Fruit fly (Drosophila melanogaster) whole organism, embryonic: ENCODE data around the gene CG6465.

Experiments
- ATbp ChIP-seq: fragments of 200-800 bp; sonication (Bioruptor generic); optimal IDR thresholded peaks from 2 replicates; lab custom pipeline; 2017; ENCODE audit warnings: missing biosample characterization, mild to moderate bottlenecking, missing genetic modification characterization, missing genetic modification reagents
- Awh ChIP-seq: fragments of 200-800 bp; sonication (Bioruptor generic); IDR thresholded peaks from 2 replicates; pipeline ENCODE4, ENCODE4 v1.3.6; 2022; ENCODE audit warnings: missing biosample characterization, missing genetic modification characterization
- CG10431 ChIP-seq: fragments of 200-800 bp; sonication (Bioruptor generic); optimal IDR thresholded peaks from 3 replicates; lab custom pipeline; 2018; ENCODE audit warnings: missing biosample characterization, mild to moderate bottlenecking, missing genetic modification characterization
- CG10543 ChIP-seq: fragments of 200-800 bp; sonication (Bioruptor generic); optimal IDR thresholded peaks from 3 replicates; lab custom pipeline; 2017; ENCODE audit warnings: missing biosample characterization, mild to moderate bottlenecking, missing genetic modification characterization, moderate library complexity
- CG10959 ChIP-seq: fragments of 200-800 bp; sonication (Bioruptor generic); IDR thresholded peaks from 2 replicates; pipeline ENCODE4 v1.3.6; 2022; ENCODE audit warnings: missing biosample characterization, missing genetic modification characterization
- CG12391 ChIP-seq: fragments of 200-800 bp; sonication (Bioruptor generic); optimal IDR thresholded peaks from 3 replicates; lab custom pipeline; 2018; ENCODE audit warnings: missing biosample characterization, mild to moderate bottlenecking, missing genetic modification characterization, moderate library complexity
- CG13624 ChIP-seq: fragments of 200-800 bp; sonication (Bioruptor generic); optimal IDR thresholded peaks from 2 replicates; lab custom pipeline; 2016; ENCODE audit warnings: missing biosample characterization, missing genetic modification characterization
- CG13894 ChIP-seq: fragments of 200-800 bp; sonication (Bioruptor generic); optimal IDR thresholded peaks from 3 replicates; lab custom pipeline; 2018; ENCODE audit warnings: missing biosample characterization, mild to moderate bottlenecking, missing genetic modification characterization, moderate library complexity
- CG15479 ChIP-seq: fragments of 200-800 bp; sonication (Bioruptor generic); optimal IDR thresholded peaks from 3 replicates; lab custom pipeline; 2019; ENCODE audit warnings: missing biosample characterization, mild to moderate bottlenecking, missing genetic modification characterization, moderate library complexity
- CG16779 ChIP-seq: fragments of 200-800 bp; sonication (Bioruptor generic); IDR thresholded peaks from 2 replicates; pipeline ENCODE4 v1.3.6; 2022; ENCODE audit warnings: missing biosample characterization, missing genetic modification characterization
- CG17385 ChIP-seq: fragments of 200-800 bp; sonication (Bioruptor generic); optimal IDR thresholded peaks from 3 replicates; lab custom pipeline; 2018; ENCODE audit warnings: missing biosample characterization, mild to moderate bottlenecking, missing genetic modification characterization
- CG30403 ChIP-seq: fragments of 200-800 bp; sonication (Bioruptor generic); optimal IDR thresholded peaks from 3 replicates; lab custom pipeline; 2016; ENCODE audit warnings: missing biosample characterization, missing genetic modification characterization
- CG4282 ChIP-seq: fragments of 200-800 bp; sonication (Bioruptor generic); optimal IDR thresholded peaks from 2 replicates; lab custom pipeline; 2016; ENCODE audit warnings: missing biosample characterization, missing genetic modification characterization
- CG5245 ChIP-seq: fragments of 200-800 bp; sonication (Bioruptor generic); optimal IDR thresholded peaks from 3 replicates; lab custom pipeline; 2016; ENCODE audit warnings: missing biosample characterization, missing genetic modification characterization
- CG6654 ChIP-seq: fragments of 200-800 bp; sonication (Bioruptor generic); optimal IDR thresholded peaks from 2 replicates; lab custom pipeline; 2017; ENCODE audit warnings: missing biosample characterization, mild to moderate bottlenecking, missing genetic modification characterization
- CG6765 ChIP-seq: fragments of 200-800 bp; sonication (Bioruptor generic); optimal IDR thresholded peaks from 3 replicates; lab custom pipeline; 2017; ENCODE audit warnings: missing biosample characterization, mild to moderate bottlenecking, missing genetic modification characterization
- CG7271 ChIP-seq: fragments of 200-800 bp; sonication (Bioruptor generic); optimal IDR thresholded peaks from 2 replicates; lab custom pipeline; 2018; ENCODE audit warnings: missing biosample characterization, mild to moderate bottlenecking, missing genetic modification characterization, moderate library complexity
- CG7357 ChIP-seq: fragments of 200-800 bp; sonication (Bioruptor generic); IDR thresholded peaks from 3 replicates; pipeline ENCODE4 v1.3.6; 2022; ENCODE audit warnings: missing biosample characterization, missing genetic modification characterization
- CG8089 ChIP-seq: fragments of 200-800 bp; sonication (Bioruptor generic); optimal IDR thresholded peaks from 3 replicates; lab custom pipeline; 2016; ENCODE audit warnings: missing biosample characterization, missing genetic modification characterization
- CG8359 ChIP-seq: fragments of 200-800 bp; sonication (Bioruptor generic); optimal IDR thresholded peaks from 2 replicates; lab custom pipeline; 2017; ENCODE audit warnings: missing biosample characterization, mild to moderate bottlenecking, missing genetic modification characterization, borderline replicate concordance
- CG8478 ChIP-seq: fragments of >200 bp; optimal IDR thresholded peaks from 2 replicates; lab custom pipeline; 2018
- CTCF ChIP-seq: fragments of 200-800 bp; sonication (Bioruptor generic); optimal IDR thresholded peaks from 2 replicates; lab custom pipeline; 2017; ENCODE audit warnings: missing biosample characterization, mild to moderate bottlenecking, missing genetic modification characterization, moderate library complexity
- Camta ChIP-seq: fragments of 200-800 bp; sonication (Bioruptor generic); optimal IDR thresholded peaks from 2 replicates; lab custom pipeline; 2016; ENCODE audit warnings: missing biosample characterization, missing genetic modification characterization
- Chrac-16 ChIP-seq: fragments of 200-800 bp; sonication (Bioruptor generic); optimal IDR thresholded peaks from 3 replicates; lab custom pipeline; 2016; ENCODE audit warnings: missing biosample characterization, missing genetic modification characterization
- Dref ChIP-seq: fragments of 200-800 bp; sonication (Bioruptor generic); IDR thresholded peaks from 2 replicates; pipeline ENCODE4 v1.3.6; 2022; ENCODE audit warnings: missing biosample characterization, missing genetic modification characterization
- Eip74EF ChIP-seq, 2 experiments: fragments of 200-800 bp in 1 of 2; fragments of >200 bp in 1 of 2; sonication (Bioruptor generic) in 1 of 2; optimal IDR thresholded peaks; 2 replicates each; lab custom pipeline; 2017 to 2019; ENCODE audit warnings: missing biosample characterization in 2 of 2, missing genetic modification characterization in 2 of 2, mild to moderate bottlenecking in 1 of 2, moderate library complexity in 1 of 2
- GATAe ChIP-seq: fragments of 200-800 bp; sonication (Bioruptor generic); conservative IDR thresholded peaks from 2 replicates; pipeline ENCODE4 v1.3.6; 2022; ENCODE audit warnings: missing biosample characterization, missing genetic modification characterization
- Hsf ChIP-seq: fragments of 200-800 bp; sonication (Bioruptor generic); optimal IDR thresholded peaks from 3 replicates; lab custom pipeline; 2016; ENCODE audit warnings: missing biosample characterization, missing genetic modification characterization
- Nf-YA ChIP-seq: fragments of 200-800 bp; sonication (Bioruptor generic); IDR thresholded peaks from 2 replicates; pipeline ENCODE4 v1.3.6; 2022; ENCODE audit warnings: missing biosample characterization, missing genetic modification characterization
- Nf-YB ChIP-seq: fragments of 200-800 bp; sonication (Bioruptor generic); optimal IDR thresholded peaks from 3 replicates; lab custom pipeline; 2019; ENCODE audit warnings: missing biosample characterization, mild to moderate bottlenecking, missing genetic modification characterization, moderate library complexity
- Opbp ChIP-seq: fragments of 200-800 bp; sonication (Bioruptor generic); IDR thresholded peaks from 3 replicates; pipeline ENCODE4 v1.3.6; 2022; ENCODE audit warnings: missing biosample characterization, missing genetic modification characterization; ENCODE audit not compliant: partially characterized antibody
- Pdp1 ChIP-seq, 2 experiments: fragments of 200-800 bp; sonication (Bioruptor generic); optimal IDR thresholded peaks; 3 replicates each; lab custom pipeline; 2016; ENCODE audit warnings: missing biosample characterization in 2 of 2, missing genetic modification characterization in 2 of 2, mild to moderate bottlenecking in 1 of 2, moderate library complexity in 1 of 2
- Scr ChIP-seq: fragments of 200-800 bp; sonication (Bioruptor generic); IDR thresholded peaks from 2 replicates; pipeline ENCODE4 v1.3.6; 2022; ENCODE audit warnings: missing biosample characterization, missing genetic modification characterization; ENCODE audit not compliant: partially characterized antibody
- Six4 ChIP-seq: fragments of 200-800 bp; sonication (Bioruptor generic); optimal IDR thresholded peaks from 2 replicates; lab custom pipeline; 2016; ENCODE audit warnings: missing biosample characterization, missing genetic modification characterization
- al ChIP-seq: fragments of 200-800 bp; sonication (Bioruptor generic); IDR thresholded peaks from 2 replicates; pipeline ENCODE4 v1.3.6; 2022; ENCODE audit warnings: missing biosample characterization, missing genetic modification characterization
- amos ChIP-seq: fragments of 200-800 bp; sonication (Bioruptor generic); IDR thresholded peaks from 2 replicates; pipeline ENCODE4 v1.3.6; 2022; ENCODE audit warnings: missing biosample characterization, missing genetic modification characterization; ENCODE audit not compliant: partially characterized antibody
- bigmax ChIP-seq: fragments of 200-800 bp; sonication (Bioruptor generic); optimal IDR thresholded peaks from 2 replicates; lab custom pipeline; 2018; ENCODE audit warnings: missing biosample characterization, mild to moderate bottlenecking, missing genetic modification characterization
- danr ChIP-seq: fragments of 200-800 bp; sonication (Bioruptor generic); IDR thresholded peaks from 2 replicates; pipeline ENCODE4 v1.3.6; 2022; ENCODE audit warnings: missing biosample characterization, missing genetic modification characterization
- fru ChIP-seq: fragments of >200 bp; optimal IDR thresholded peaks from 2 replicates; lab custom pipeline; 2017
- gfzf ChIP-seq: fragments of 200-800 bp; sonication (Bioruptor generic); optimal IDR thresholded peaks from 2 replicates; lab custom pipeline; 2016; ENCODE audit warnings: missing biosample characterization, mild to moderate bottlenecking, missing genetic modification characterization, moderate library complexity
- hbn ChIP-seq: fragments of 200-800 bp; sonication (Bioruptor generic); IDR thresholded peaks from 2 replicates; pipeline ENCODE4 v1.3.6; 2022; ENCODE audit warnings: missing biosample characterization, missing genetic modification characterization; ENCODE audit not compliant: partially characterized antibody
- insv ChIP-seq, 2 experiments: fragments of 200-800 bp; sonication (Bioruptor generic); optimal IDR thresholded peaks; 3 replicates each; lab custom pipeline; 2016 to 2018; ENCODE audit warnings: missing biosample characterization in 2 of 2, missing genetic modification characterization in 2 of 2
- otp ChIP-seq: fragments of 200-800 bp; sonication (Bioruptor generic); IDR thresholded peaks from 3 replicates; pipeline ENCODE4, ENCODE4 v1.3.6; 2022; ENCODE audit warnings: missing biosample characterization, missing genetic modification characterization
- pfk ChIP-seq: fragments of 200-800 bp; sonication (Bioruptor generic); optimal IDR thresholded peaks from 2 replicates; lab custom pipeline; 2018; ENCODE audit warnings: missing biosample characterization, mild to moderate bottlenecking, missing genetic modification characterization, moderate library complexity
- prd ChIP-seq, 3 experiments: fragments of >200 bp in 2 of 3; fragments of 200-800 bp in 1 of 3; sonication (Bioruptor generic) in 1 of 3; optimal IDR thresholded peaks in 2 of 3; IDR thresholded peaks in 1 of 3; 2 replicates in 2 of 3; 3 replicates in 1 of 3; pipeline versions ENCODE4 v1.3.6 to Lab custom; 2017 to 2022; ENCODE audit warnings: missing biosample characterization in 1 of 3, missing genetic modification characterization in 1 of 3
- sc ChIP-seq, 3 experiments: fragments of >200 bp in 2 of 3; fragments of 200-800 bp in 1 of 3; sonication (Bioruptor generic) in 1 of 3; optimal IDR thresholded peaks; 2 replicates in 2 of 3; 3 replicates in 1 of 3; lab custom pipeline; 2017; ENCODE audit warnings: mild to moderate bottlenecking in 1 of 3, missing biosample characterization in 1 of 3, missing genetic modification characterization in 1 of 3, missing genetic modification reagents in 1 of 3
- trh ChIP-seq: fragments of 200-800 bp; sonication (Bioruptor generic); optimal IDR thresholded peaks from 2 replicates; lab custom pipeline; 2016; ENCODE audit warnings: missing biosample characterization, missing genetic modification characterization
- z ChIP-seq: fragments of 200-800 bp; sonication (Bioruptor generic); IDR thresholded peaks from 3 replicates; pipeline ENCODE4 v1.3.6; 2022; ENCODE audit warnings: missing biosample characterization, missing genetic modification characterization
- zen ChIP-seq: fragments of 200-800 bp; sonication (Bioruptor generic); optimal IDR thresholded peaks from 3 replicates; lab custom pipeline; 2018; ENCODE audit warnings: missing biosample characterization, mild to moderate bottlenecking, missing genetic modification characterization, moderate library complexity
- zf30C ChIP-seq: fragments of 200-800 bp; sonication (Bioruptor generic); optimal IDR thresholded peaks from 3 replicates; lab custom pipeline; 2018; ENCODE audit warnings: missing biosample characterization, mild to moderate bottlenecking, missing genetic modification characterization

Gene CG6465

DNA sequence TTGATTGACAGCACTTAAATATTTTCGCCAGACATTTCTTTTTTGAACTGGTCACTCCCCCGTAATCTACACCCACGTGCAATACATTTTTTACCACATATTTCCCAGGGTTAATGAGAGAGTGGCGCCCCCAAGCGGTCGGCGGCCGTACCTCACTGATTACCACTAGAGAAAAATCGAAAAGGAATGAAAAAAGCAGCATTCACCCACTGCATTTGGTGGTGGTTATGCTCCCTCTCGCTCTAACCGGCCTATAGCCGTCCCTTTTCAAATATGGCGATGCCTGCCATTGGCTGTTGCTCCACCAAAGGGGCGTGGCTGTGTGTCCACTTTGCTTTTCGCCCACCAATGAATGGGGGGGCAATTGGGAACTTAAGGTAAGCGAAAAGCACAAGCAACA, 12.1 kb downstream of the CG6465 start (continued):
- TF ChIP-seq otp (peak; percentile 77; the same call in 2 of the 3 replicates), CG10959 (GFP tag; lab: Robert Waterston, UW) (peak; percentile 33; the same call in 1 of the 2 replicates), CG13624 (GFP tag; lab: Kevin White, UChicago) (no peak), CG8089 (peak; percentile 48), CG8359 (peak; percentile 56), CG8478 (lab: Kevin White, UChicago) (peak; percentile 87), insv (GFP tag; optimal IDR thresholded peaks at IDR 0.05; lab: Kevin White, UChicago) (no peak), prd (optimal IDR thresholded peaks at IDR 0.05; lab: Kevin White, UChicago) (no peak), prd (GFP tag; IDR thresholded peaks at IDR 0.05; lab: Robert Waterston, UW) (peak; percentile 36; the same call in 1 of the 3 replicates), Six4 (GFP tag; lab: Kevin White, UChicago) (peak; percentile 27), CG30403 (GFP tag; lab: Kevin White, UChicago) (no peak), ATbp (peak; percentile 69), Scr (GFP tag; lab: Robert Waterston, UW) (peak; percentile 12; the same call in 1 of the 2 replicates), Nf-YA (GFP tag; lab: Robert Waterston, UW) (peak; percentile 98), CG13894 (tag; lab: Kevin White, UChicago) (no peak), zen (tag; lab: Kevin White, UChicago) (peak; percentile 74), hbn (GFP tag; lab: Robert Waterston, UW) (no peak), CG6654 (GFP tag; lab: Kevin White, UChicago) (no peak), CG4282 (GFP tag; lab: Kevin White, UChicago) (no peak), Opbp (GFP tag; lab: Robert Waterston, UW) (peak; percentile 49; the same call in 1 of the 3 replicates), danr (GFP tag; lab: Robert Waterston, UW) (no peak), trh (GFP tag; lab: Kevin White, UChicago) (no peak), CG17385 (GFP tag; lab: Kevin White, UChicago) (peak; percentile 62), gfzf (GFP tag; lab: Kevin White, UChicago) (no peak), Nf-YB (peak; percentile 100), Camta (no peak), Pdp1 (GFP tag; optimal IDR thresholded peaks at IDR 0.05; lab: Kevin White, UChicago) (no peak), CG6765 (peak; percentile 15), GATAe (no peak), pfk (no peak), CG10431 (GFP tag; lab: Kevin White, UChicago) (peak; percentile 76), CG15479 (GFP tag; lab: Kevin White, UChicago) (no peak), CTCF (GFP tag; lab: Kevin White, UChicago) (peak; percentile 93), z (GFP tag; lab: Robert Waterston, UW) (no peak; the same call in 2 of the 3 replicates), fru (lab: Kevin White, UChicago) (no peak), CG16779 (no peak), Eip74EF (GFP tag; optimal IDR thresholded peaks at IDR 0.05; lab: Kevin White, UChicago) (no peak), amos (GFP tag; lab: Robert Waterston, UW) (no peak), Awh (GFP tag; lab: Robert Waterston, UW) (peak; percentile 79), zf30C (GFP tag; lab: Kevin White, UChicago) (peak; percentile 58), CG12391 (tag; lab: Kevin White, UChicago) (peak; percentile 31), Hsf (GFP tag; lab: Kevin White, UChicago) (peak; percentile 23), CG10543 (GFP tag; lab: Kevin White, UChicago) (peak; percentile 42), CG7357 (GFP tag; lab: Robert Waterston, UW) (no peak), Chrac-16 (peak; percentile 45), sc (optimal IDR thresholded peaks at IDR 0.05; lab: Kevin White, UChicago) (no peak), sc (GFP tag; optimal IDR thresholded peaks at IDR 0.05; lab: Kevin White, UChicago) (peak; percentile 71), CG5245 (GFP tag; lab: Kevin White, UChicago) (peak; percentile 71), bigmax (peak; percentile 3), al (GFP tag; lab: Robert Waterston, UW) (no peak), CG7271 (tag; lab: Kevin White, UChicago) (no peak), Dref (GFP tag; lab: Robert Waterston, UW) (no peak)
